Worm (Caenorhabditis elegans) whole organism, L1 larva: ENCODE data around the gene R05D3.3.

Experiments
- Y116A8C.19 ChIP-seq: sonication (generic microtip); optimal IDR thresholded peaks from 2 replicates; lab custom pipeline; 2016; ENCODE audit warnings: missing compliant biosample characterization, missing genetic modification characterization, borderline replicate concordance
- fos-1 ChIP-seq: fragments of 150-350 bp; optimal IDR thresholded peaks from 2 replicates; lab custom pipeline; 2014; ENCODE audit warnings: missing biosample characterization, missing genetic modification characterization
- lin-13 ChIP-seq: fragments of 150-350 bp; optimal IDR thresholded peaks from 2 replicates; lab custom pipeline; 2014; ENCODE audit warnings: missing biosample characterization, missing genetic modification reagents, missing genetic modification characterization
- lin-39 ChIP-seq: fragments of 150-350 bp; optimal IDR thresholded peaks from 2 replicates; lab custom pipeline; 2014; ENCODE audit warnings: missing biosample characterization, missing genetic modification reagents, missing genetic modification characterization
- lir-3 ChIP-seq: sonication (generic microtip); optimal IDR thresholded peaks from 2 replicates; lab custom pipeline; 2016; ENCODE audit warnings: mild to moderate bottlenecking, missing genetic modification characterization, moderate library complexity, missing compliant biosample characterization; ENCODE audit not compliant: poor library complexity
- mep-1 ChIP-seq: fragments of 150-350 bp; optimal IDR thresholded peaks from 2 replicates; lab custom pipeline; 2014; ENCODE audit warnings: missing biosample characterization, missing genetic modification characterization
- nhr-237 ChIP-seq: fragments of 150-350 bp; optimal IDR thresholded peaks from 2 replicates; lab custom pipeline; 2014; ENCODE audit warnings: missing biosample characterization, missing genetic modification characterization
- nhr-28 ChIP-seq: fragments of 150-350 bp; optimal IDR thresholded peaks from 2 replicates; lab custom pipeline; 2014; ENCODE audit warnings: missing biosample characterization, missing genetic modification characterization
- nhr-76 ChIP-seq: sonication (generic microtip); optimal IDR thresholded peaks from 2 replicates; lab custom pipeline; 2017; ENCODE audit warnings: missing biosample characterization, missing genetic modification characterization
- swsn-7 ChIP-seq: sonication (generic microtip); optimal IDR thresholded peaks from 2 replicates; lab custom pipeline; 2016; ENCODE audit warnings: missing genetic modification characterization, missing compliant biosample characterization

DNA sequence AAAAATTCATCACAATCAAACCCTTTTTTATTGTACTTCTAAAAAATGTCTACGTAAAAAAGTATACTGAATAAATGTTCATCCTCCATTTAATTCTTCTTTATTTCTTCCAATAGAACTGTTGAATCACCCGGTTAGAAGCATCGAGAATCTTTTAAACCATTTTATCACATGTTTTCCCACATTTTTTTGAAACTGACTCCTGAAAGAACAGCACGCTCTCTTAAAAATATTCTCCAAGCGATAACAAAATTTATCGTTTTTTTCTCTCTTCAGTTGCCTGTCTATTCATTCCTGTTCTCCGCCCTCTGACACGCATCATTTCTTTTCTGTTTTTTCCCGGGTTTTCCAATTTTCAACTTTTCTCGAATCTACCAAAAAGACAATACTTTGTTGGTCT lies 39.4 kb upstream of the R05D3.3 start, which contains the start of gene F10E9.12:
- TF ChIP-seq lin-39, result no peak
- TF ChIP-seq swsn-7, result no peak
- no peak for TF ChIP-seq Y116A8C.19 (tag; lab: Kevin White, UChicago)
- TF ChIP-seq nhr-237 (tag; lab: Kevin White, UChicago), result no peak
- no peak for TF ChIP-seq mep-1 (tag; lab: Kevin White, UChicago)
- no peak for TF ChIP-seq fos-1 (tag; lab: Kevin White, UChicago)
- TF ChIP-seq lir-3 (tag; lab: Kevin White, UChicago), result no peak
- no peak for TF ChIP-seq nhr-28 (tag; lab: Kevin White, UChicago)
- no peak for TF ChIP-seq nhr-76
- no peak for TF ChIP-seq lin-13
